Worm (Caenorhabditis elegans) whole organism, L4 larva: ENCODE results near the gene T05A8.11.

Experiments
- arid-1 ChIP-seq: fragments of 200-800 bp; sonication (Bioruptor generic); conservative IDR thresholded peaks from 2 replicates; pipeline ENCODE4 v1.3.6; 2022; ENCODE audit warnings: missing genetic modification reagents, missing genetic modification characterization, missing compliant biosample characterization
- ceh-20 ChIP-seq: fragments of 200-800 bp; sonication (Bioruptor generic); IDR thresholded peaks from 2 replicates; pipeline ENCODE4 v1.3.6; 2022; ENCODE audit warnings: missing genetic modification reagents, missing genetic modification characterization, missing compliant biosample characterization
- nhr-11 ChIP-seq: fragments of 150-350 bp; optimal IDR thresholded peaks from 2 replicates; lab custom pipeline; 2014; ENCODE audit warnings: missing biosample characterization, missing genetic modification characterization
- pqm-1 ChIP-seq: sonication (generic microtip); optimal IDR thresholded peaks from 2 replicates; lab custom pipeline; 2017; ENCODE audit warnings: missing biosample characterization, missing genetic modification characterization
- skn-1 ChIP-seq: fragments of 150-350 bp; optimal IDR thresholded peaks from 2 replicates; lab custom pipeline; 2014; ENCODE audit warnings: missing biosample characterization, missing genetic modification characterization
- snpc-1.2 ChIP-seq: fragments of 200-800 bp; sonication (Bioruptor generic); IDR thresholded peaks from 2 replicates; pipeline ENCODE4 v1.3.6; 2022; ENCODE audit warnings: missing genetic modification reagents, missing genetic modification characterization, missing compliant biosample characterization
- zfp-3 ChIP-seq: fragments of 200-800 bp; sonication (Bioruptor generic); conservative IDR thresholded peaks from 2 replicates; pipeline ENCODE4 v1.3.6; 2022; ENCODE audit warnings: missing genetic modification reagents, missing genetic modification characterization, missing compliant biosample characterization
- ztf-11 ChIP-seq: fragments of 150-350 bp; optimal IDR thresholded peaks from 2 replicates; lab custom pipeline; 2014; ENCODE audit warnings: missing biosample characterization, missing genetic modification characterization

DNA sequence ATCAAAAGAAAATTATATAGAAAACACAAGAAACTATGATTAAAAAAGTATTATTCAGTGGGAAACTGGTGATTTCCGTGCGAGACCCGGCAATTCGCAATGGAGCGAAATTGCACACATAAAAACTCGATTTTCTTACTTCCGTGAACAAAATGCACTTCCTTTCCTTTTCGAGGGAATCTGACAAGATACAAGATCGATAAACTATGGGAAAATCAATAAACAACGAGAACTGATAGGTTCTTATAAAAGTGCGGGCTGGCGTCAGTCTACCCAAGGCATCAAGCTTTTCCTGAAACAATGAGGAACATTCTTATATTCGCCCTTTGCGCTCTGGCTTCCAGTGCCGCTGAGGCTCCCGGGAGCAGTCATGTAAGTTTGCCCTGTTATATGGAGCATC lies 27.5 kb upstream of the T05A8.11 start, which contains the start of gene F29A7.3:
- TF ChIP-seq ceh-20 (GFP tag; lab: Robert Waterston, UW) = no peak
- no peak for TF ChIP-seq nhr-11 (tag; lab: Kevin White, UChicago)
- no peak for TF ChIP-seq arid-1 (GFP tag; lab: Robert Waterston, UW)
- TF ChIP-seq snpc-1.2 (GFP tag; lab: Robert Waterston, UW) = no peak
- TF ChIP-seq skn-1 = no peak
- TF ChIP-seq pqm-1 = no peak
- no peak for TF ChIP-seq zfp-3
- no peak for TF ChIP-seq ztf-11
